Worm (Caenorhabditis elegans) whole organism, L4/young adult: ENCODE results near the gene T12A7.10.

Source experiments
- W03F9.2 ChIP-seq: fragments of 150-350 bp; optimal IDR thresholded peaks from 2 replicates; lab custom pipeline; 2014; ENCODE audit warnings: missing biosample characterization, missing genetic modification characterization
- dao-5 ChIP-seq: sonication (generic microtip); optimal IDR thresholded peaks from 2 replicates; lab custom pipeline; 2016; ENCODE audit warnings: missing genotype, missing genetic modification characterization, moderate library complexity, missing compliant biosample characterization
- him-1 ChIP-seq: sonication (generic microtip); optimal IDR thresholded peaks from 2 replicates; lab custom pipeline; 2016; ENCODE audit warnings: missing genotype, missing genetic modification reagents, missing genetic modification characterization, missing compliant biosample characterization

The T12A7.10 gene

ce11 chrIV:11779028-11779427, 24.1 kb upstream of the T12A7.10 start, which contains the start of gene lpr-2:
Gene lpr-2 (plus strand): TSS chrIV:11779216.
- no peak for TF ChIP-seq him-1
- no peak for TF ChIP-seq dao-5
- TF ChIP-seq W03F9.2 (tag; lab: Kevin White, UChicago) = no peak

DNA sequence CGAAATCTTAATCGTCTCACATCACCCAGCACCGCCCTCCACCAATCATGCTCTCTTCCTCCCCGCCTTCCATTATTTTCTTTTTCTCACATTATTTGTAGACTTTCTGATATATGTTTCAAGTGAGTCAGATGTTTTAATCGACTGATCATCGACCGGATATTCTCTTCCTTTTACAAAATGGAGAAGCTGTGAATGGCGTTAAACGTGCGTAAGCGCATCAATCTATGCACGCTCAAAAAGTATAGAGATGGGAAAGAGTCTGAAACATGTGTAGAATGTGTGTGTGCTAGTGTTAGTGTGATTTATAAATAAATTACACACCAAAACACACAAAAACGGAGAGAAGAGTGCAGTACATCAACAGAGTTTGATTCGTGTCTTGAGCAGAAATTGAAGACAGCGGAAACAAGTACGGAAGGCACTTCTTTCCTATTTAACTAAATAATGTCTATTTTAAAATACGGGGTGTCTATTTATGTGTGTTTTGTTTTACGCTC, 22.1 kb upstream of the T12A7.10 start:
- TF ChIP-seq him-1 (no peak), dao-5 (no peak), W03F9.2 (tag; lab: Kevin White, UChicago) (no peak)

DNA sequence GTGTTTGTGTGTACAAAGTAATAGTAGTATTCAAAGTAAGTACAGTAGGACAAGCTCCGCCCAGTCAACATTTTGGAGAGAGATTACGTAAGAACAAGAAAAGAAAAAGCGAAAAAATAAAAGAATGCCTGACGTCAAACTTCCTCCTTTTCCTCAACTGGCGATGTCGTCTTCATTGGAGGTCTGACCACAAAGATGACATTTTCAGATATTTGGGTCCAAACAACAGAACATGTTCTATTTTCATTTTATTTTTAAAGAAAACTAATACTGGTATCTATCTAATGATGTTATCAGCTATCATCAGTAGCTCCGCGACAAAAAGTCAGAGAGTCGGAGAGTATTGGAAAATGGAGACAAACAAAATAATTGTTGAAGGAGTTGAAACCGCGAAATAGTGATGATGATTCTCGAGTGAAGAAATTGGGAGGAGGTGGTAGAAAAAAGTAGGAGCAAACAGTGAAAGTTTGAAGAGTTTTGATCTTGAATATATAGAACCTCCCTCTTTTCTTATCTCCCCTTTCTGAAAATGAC, 18.9 kb upstream of the T12A7.10 start, which contains the start of gene lips-5:
Gene lips-5 (minus strand): TSS at position 51 of the 534 bp plus-strand sequence.
- TF ChIP-seq dao-5 (no peak), him-1 (no peak), W03F9.2 (tag; lab: Kevin White, UChicago) (no peak)

ce11 chrIV:11772119-11772518, 17.2 kb upstream of the T12A7.10 start:
- no peak for TF ChIP-seq him-1
- TF ChIP-seq dao-5 = no peak
- no peak for TF ChIP-seq W03F9.2 (tag; lab: Kevin White, UChicago)

- TF ChIP-seq W03F9.2 (tag; lab: Kevin White, UChicago) = no peak
- TF ChIP-seq dao-5 = no peak
- TF ChIP-seq him-1 = no peak
Observed at ce11 chrIV:11771064-11771463, 16.2 kb upstream of the T12A7.10 start.

- TF ChIP-seq dao-5 (no peak), W03F9.2 (tag; lab: Kevin White, UChicago) (no peak), him-1 (no peak)
Observed at ce11 chrIV:11769769-11770168, 14.9 kb upstream of the T12A7.10 start.

DNA sequence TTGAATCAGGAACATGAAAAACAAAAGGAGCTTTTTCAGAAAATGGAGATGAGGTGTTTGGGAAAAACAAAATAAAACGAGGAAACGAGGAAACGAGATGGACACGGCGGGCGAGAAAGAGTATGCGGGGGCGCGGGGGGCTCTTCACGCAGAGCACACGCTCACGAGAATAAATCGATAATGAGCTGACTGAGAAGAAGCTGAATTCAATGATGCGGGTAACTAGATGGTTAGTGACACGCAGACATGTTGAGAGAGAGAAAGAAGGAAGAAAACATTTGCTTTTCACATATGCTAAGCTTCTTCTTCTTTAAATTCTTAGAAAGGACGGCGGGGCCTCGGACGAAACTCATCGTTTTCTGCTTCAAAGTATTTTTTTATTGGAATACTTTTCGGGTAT, 10.6 kb upstream of the T12A7.10 start:
- TF ChIP-seq W03F9.2 (tag; lab: Kevin White, UChicago) (no peak), dao-5 (no peak), him-1 (peak; percentile 77)

- no peak for TF ChIP-seq him-1
- TF ChIP-seq W03F9.2 (tag; lab: Kevin White, UChicago) = no peak
- no peak for TF ChIP-seq dao-5
Observed at ce11 chrIV:11760700-11761459, 6.0 kb upstream of the T12A7.10 start, which contains the start of gene T12A7.2. Gene T12A7.2 (minus strand): TSS chrIV:11761111.

DNA sequence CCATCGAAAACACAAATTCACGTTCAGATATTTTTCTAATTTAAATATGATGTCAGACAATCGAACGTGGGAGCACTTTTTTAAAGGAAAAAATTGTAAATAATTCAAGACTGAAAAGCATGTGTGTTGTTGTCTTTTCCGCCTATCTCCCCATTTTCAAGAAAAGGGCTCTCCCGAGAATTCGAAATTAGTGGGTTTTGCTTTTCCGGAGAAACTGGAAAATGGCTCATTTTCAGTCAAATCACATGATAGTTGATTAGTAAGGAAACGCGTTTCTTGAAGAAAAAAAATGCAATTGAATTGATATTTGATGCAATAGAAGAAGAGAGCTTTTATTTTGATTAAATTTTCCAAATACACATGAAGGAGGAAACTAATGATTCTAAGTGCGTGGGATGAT, 4.9 kb upstream of the T12A7.10 start:
- no peak for TF ChIP-seq dao-5
- TF ChIP-seq him-1 = no peak
- no peak for TF ChIP-seq W03F9.2 (tag; lab: Kevin White, UChicago)

DNA sequence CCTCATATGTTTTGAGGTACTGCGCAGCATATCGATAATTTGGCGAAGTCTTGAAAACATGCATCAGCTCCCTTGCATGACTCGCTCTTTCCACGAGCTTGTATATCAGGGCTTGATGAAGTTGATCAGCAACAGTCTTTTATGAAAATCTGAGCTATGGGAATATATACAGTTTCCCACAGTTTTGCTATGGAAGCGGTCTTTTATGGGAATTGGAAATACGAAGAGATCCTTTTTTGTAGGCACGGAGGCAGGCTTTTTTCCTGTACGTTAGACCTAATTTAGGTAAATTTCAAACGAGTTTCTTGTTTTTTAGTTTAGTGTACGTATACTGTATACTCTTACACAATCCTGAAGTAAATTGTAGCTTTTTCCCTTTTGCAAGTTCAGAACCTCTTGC, 1.0 kb upstream of the T12A7.10 start, which contains the start of gene T12A7.9:
Gene T12A7.9 (minus strand): TSS at position 101 of the 400 bp plus-strand sequence.
- TF ChIP-seq W03F9.2 (tag; lab: Kevin White, UChicago) (no peak), him-1 (peak; percentile 77), dao-5 (no peak)

ce11 chrIV:11754328-11754727, 575 bp downstream of the T12A7.10 start, which contains the start of gene scl-18:
Gene scl-18 (minus strand): TSS chrIV:11754428.
- no peak for TF ChIP-seq him-1
- no peak for TF ChIP-seq dao-5
- no peak for TF ChIP-seq W03F9.2 (tag; lab: Kevin White, UChicago)

- TF ChIP-seq him-1 = no peak
- no peak for TF ChIP-seq W03F9.2 (tag; lab: Kevin White, UChicago)
- no peak for TF ChIP-seq dao-5
Observed at ce11 chrIV:11748852-11749251, 6.1 kb downstream of the T12A7.10 start, which contains the start of gene T12A7.6. Gene T12A7.6 (plus strand): TSS chrIV:11749220.

DNA sequence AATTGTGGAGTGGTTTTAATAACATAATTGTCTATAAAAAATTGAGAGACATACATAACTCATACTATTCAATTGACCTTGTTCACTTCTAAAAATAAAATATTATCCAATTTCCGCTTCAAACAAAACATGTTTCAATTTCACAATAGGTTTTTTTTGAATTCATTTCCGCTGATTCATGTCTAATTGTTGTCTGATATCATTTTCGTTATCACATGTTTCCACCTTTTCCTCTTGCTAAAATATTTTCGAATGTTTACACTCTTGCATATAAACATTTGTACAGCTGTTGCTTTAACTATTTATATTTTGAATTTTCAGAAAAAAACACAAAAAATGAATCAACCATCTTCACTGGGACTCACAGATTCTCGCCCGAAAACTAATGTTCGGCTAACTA, 9.6 kb downstream of the T12A7.10 start, which contains the start of gene gem-4:
Gene gem-4 (plus strand): TSS at position 301 of the 400 bp plus-strand sequence.
- TF ChIP-seq W03F9.2 (tag; lab: Kevin White, UChicago) (no peak), him-1 (no peak), dao-5 (no peak)

ce11 chrIV:11744287-11744686, 10.6 kb downstream of the T12A7.10 start:
- no peak for TF ChIP-seq W03F9.2 (tag; lab: Kevin White, UChicago)
- TF ChIP-seq dao-5 = no peak
- no peak for TF ChIP-seq him-1

- TF ChIP-seq him-1 (no peak), dao-5 (no peak), W03F9.2 (tag; lab: Kevin White, UChicago) (no peak)
Observed at ce11 chrIV:11743813-11744212, 11.1 kb downstream of the T12A7.10 start.
